Fruit fly (Drosophila melanogaster): ENCODE results near the gene CG34278.

DNA sequence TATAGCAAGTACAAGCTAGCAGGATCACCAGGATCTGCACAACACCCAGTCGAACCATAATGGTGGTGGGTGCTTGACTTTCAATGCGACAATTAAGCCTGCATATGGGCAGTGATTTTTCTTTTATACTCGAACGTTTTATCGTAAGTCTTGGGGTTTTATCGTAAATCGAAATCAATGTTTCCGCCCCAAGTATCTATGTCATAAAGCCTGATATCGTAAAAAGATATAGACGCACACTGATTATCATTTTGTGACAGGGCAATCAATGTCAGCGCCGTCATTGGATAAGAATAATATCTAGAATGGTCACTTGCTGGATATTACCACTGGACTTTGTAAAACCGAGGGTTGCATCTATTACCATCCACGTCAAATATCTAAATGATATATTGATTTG lies 10.1 kb downstream of the CG34278 start, which contains the start of gene CG17475:
- no peak for TF ChIP-seq Hr83 (GFP tag; optimal IDR thresholded peaks at IDR 0.05; ENCODE audit: poor library complexity, severe bottlenecking)
- no peak for TF ChIP-seq sage (GFP tag; optimal IDR thresholded peaks at IDR 0.05)
- TF ChIP-seq usp (GFP tag; optimal IDR thresholded peaks at IDR 0.05): no peak
- no peak for TF ChIP-seq Myc (optimal IDR thresholded peaks at IDR 0.05)
- no peak for TF ChIP-seq OdsH (GFP tag; optimal IDR thresholded peaks at IDR 0.05)
- no peak for TF ChIP-seq CG32264 (GFP tag; optimal IDR thresholded peaks at IDR 0.05)
- TF ChIP-seq pan (optimal IDR thresholded peaks at IDR 0.05): no peak
- TF ChIP-seq rgr (GFP tag; optimal IDR thresholded peaks at IDR 0.05): no peak
- TF ChIP-seq ey (GFP tag; optimal IDR thresholded peaks at IDR 0.05): no peak
- TF ChIP-seq Hr78 (GFP tag; optimal IDR thresholded peaks at IDR 0.05): no peak
- no peak for TF ChIP-seq Rel (GFP tag; optimal IDR thresholded peaks at IDR 0.05)
- no peak for TF ChIP-seq Rel (tag; optimal IDR thresholded peaks at IDR 0.05)
